Worm (Caenorhabditis elegans): ENCODE measurements around the gene R03D7.8.

Gene R03D7.8

ce11 chrII:10956793-10957192 lies at the start of gene R03D7.8:
Gene R03D7.8, minus strand, starts transcription at chrII:10956893.
- no peak for TF ChIP-seq T22C8.4 (GFP tag; IDR thresholded peaks at IDR 0.05)
- no peak for TF ChIP-seq cog-1 (tag; optimal IDR thresholded peaks at IDR 0.05)
- no peak for TF ChIP-seq flt-1 (GFP tag; IDR thresholded peaks at IDR 0.05)
- no peak for TF ChIP-seq tab-1 (GFP tag; IDR thresholded peaks at IDR 0.05)
- no peak for TF ChIP-seq ref-1 (GFP tag; conservative IDR thresholded peaks at IDR 0.05)

DNA sequence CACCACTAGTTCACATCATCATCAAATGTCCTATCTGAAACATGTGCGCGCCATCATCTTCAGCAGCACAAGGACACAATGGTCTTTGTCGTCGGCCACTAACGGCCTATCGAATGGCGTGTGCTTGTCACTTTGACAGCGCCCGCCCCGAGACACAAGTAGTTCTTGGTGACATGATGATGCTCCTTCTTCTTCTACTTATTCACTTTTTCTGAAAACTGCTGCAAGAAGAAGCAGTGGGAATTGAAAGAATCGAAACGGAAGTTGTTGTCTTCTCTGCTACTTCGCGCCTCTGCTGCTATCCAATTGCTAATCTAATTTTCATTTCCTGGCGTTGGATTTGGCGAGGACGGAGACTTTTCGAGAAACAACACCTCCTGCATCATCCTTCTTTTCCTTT lies 47.7 kb upstream of the R03D7.8 start:
- TF ChIP-seq flt-1 (GFP tag; IDR thresholded peaks at IDR 0.05) (no peak), tab-1 (GFP tag; IDR thresholded peaks at IDR 0.05) (no peak)

- no peak for TF ChIP-seq cog-1 (tag; optimal IDR thresholded peaks at IDR 0.05)
- TF ChIP-seq T22C8.4 (GFP tag; IDR thresholded peaks at IDR 0.05): no peak
- no peak for TF ChIP-seq klf-2 (GFP tag; conservative IDR thresholded peaks at IDR 0.05)
- no peak for TF ChIP-seq ref-1 (GFP tag; conservative IDR thresholded peaks at IDR 0.05)
- no peak for TF ChIP-seq tab-1 (GFP tag; IDR thresholded peaks at IDR 0.05)
- TF ChIP-seq ztf-29 (GFP tag; IDR thresholded peaks at IDR 0.05): no peak
- no peak for TF ChIP-seq flt-1 (GFP tag; IDR thresholded peaks at IDR 0.05)
- TF ChIP-seq ztf-23 (GFP tag; IDR thresholded peaks at IDR 0.05): no peak
- no peak for TF ChIP-seq med-1 (GFP tag; optimal IDR thresholded peaks at IDR 0.05; ENCODE audit: insufficient read depth)
Observed at ce11 chrII:10999109-10999508, 42.4 kb upstream of the R03D7.8 start.

DNA sequence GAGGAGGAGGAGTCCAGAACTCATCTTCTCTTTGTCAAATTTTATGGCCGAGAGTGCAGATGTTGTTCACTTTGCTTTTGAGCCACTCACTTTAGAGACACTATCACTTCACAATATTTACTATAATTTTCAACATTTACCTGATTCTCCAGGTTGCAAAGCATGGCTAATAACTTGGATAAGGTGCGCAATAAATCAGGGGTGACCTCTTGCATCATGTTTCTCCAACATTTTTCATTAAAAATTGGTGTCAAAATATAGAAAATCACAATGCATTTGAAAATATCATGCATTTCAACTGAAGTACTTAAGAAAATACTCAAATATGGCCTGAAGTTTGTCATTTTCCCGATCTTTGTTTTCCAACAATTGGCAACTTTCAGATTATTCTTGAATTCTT lies 38.9 kb upstream of the R03D7.8 start:
- TF ChIP-seq klf-2 (GFP tag; conservative IDR thresholded peaks at IDR 0.05) (no peak), ref-1 (GFP tag; conservative IDR thresholded peaks at IDR 0.05) (no peak), tab-1 (GFP tag; IDR thresholded peaks at IDR 0.05) (no peak), cog-1 (tag; optimal IDR thresholded peaks at IDR 0.05) (no peak), flt-1 (GFP tag; IDR thresholded peaks at IDR 0.05) (no peak), ztf-23 (GFP tag; IDR thresholded peaks at IDR 0.05) (no peak), med-1 (GFP tag; optimal IDR thresholded peaks at IDR 0.05; ENCODE audit: insufficient read depth) (no peak), ztf-29 (GFP tag; IDR thresholded peaks at IDR 0.05) (no peak), T22C8.4 (GFP tag; IDR thresholded peaks at IDR 0.05) (no peak)

ce11 chrII:10993607-10994229 lies 37.0 kb upstream of the R03D7.8 start:
- TF ChIP-seq flt-1 (GFP tag; IDR thresholded peaks at IDR 0.05): no peak
- TF ChIP-seq med-1 (GFP tag; optimal IDR thresholded peaks at IDR 0.05; ENCODE audit: insufficient read depth): no peak
- TF ChIP-seq ref-1 (GFP tag; conservative IDR thresholded peaks at IDR 0.05): no peak
- TF ChIP-seq ztf-23 (GFP tag; IDR thresholded peaks at IDR 0.05): no peak
- TF ChIP-seq cog-1 (tag; optimal IDR thresholded peaks at IDR 0.05): no peak
- TF ChIP-seq T22C8.4 (GFP tag; IDR thresholded peaks at IDR 0.05): no peak
- no peak for TF ChIP-seq ztf-29 (GFP tag; IDR thresholded peaks at IDR 0.05)
- no peak for TF ChIP-seq klf-2 (GFP tag; conservative IDR thresholded peaks at IDR 0.05)
- TF ChIP-seq tab-1 (GFP tag; IDR thresholded peaks at IDR 0.05): no peak

- TF ChIP-seq ztf-29 (GFP tag; IDR thresholded peaks at IDR 0.05) (0 out of 2 replicates have a peak, but pooled peaks have one; percentile 13), cog-1 (tag; optimal IDR thresholded peaks at IDR 0.05) (peak; percentile 26), ztf-23 (GFP tag; IDR thresholded peaks at IDR 0.05) (no peak)
Observed at ce11 chrII:10990592-10990991, 33.9 kb upstream of the R03D7.8 start.

DNA sequence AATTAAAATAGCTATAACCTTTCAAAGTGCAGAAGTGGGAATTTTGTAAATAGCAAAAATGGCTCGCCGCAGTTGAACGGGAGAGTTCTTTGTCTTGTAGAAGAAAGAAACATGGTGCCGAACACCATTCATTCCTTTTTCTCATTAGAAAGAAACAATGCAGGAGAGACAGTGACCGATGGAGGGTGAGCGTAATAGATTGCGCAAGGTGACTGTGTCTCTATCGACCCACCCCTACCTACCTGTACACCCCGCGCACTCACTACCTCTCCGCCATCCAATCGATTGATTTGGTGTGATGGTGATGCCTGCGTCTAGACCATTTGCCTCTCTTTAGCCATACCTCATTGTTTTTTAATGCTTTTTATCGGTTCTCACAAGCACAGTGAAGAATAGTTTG lies 32.5 kb upstream of the R03D7.8 start:
- TF ChIP-seq T22C8.4 (GFP tag; IDR thresholded peaks at IDR 0.05) (peak; percentile 70), flt-1 (GFP tag; IDR thresholded peaks at IDR 0.05) (0 out of 2 replicates have a peak, but pooled peaks have one; percentile 54), klf-2 (GFP tag; conservative IDR thresholded peaks at IDR 0.05) (peak; percentile 37; the same call in 1 of the 2 replicates), ref-1 (GFP tag; conservative IDR thresholded peaks at IDR 0.05) (no peak), cog-1 (tag; optimal IDR thresholded peaks at IDR 0.05) (no peak), ztf-23 (GFP tag; IDR thresholded peaks at IDR 0.05) (0 out of 2 replicates have a peak, but pooled peaks have one; percentile 25)

ce11 chrII:10988575-10988974 lies 31.9 kb upstream of the R03D7.8 start:
- TF ChIP-seq ztf-23 (GFP tag; IDR thresholded peaks at IDR 0.05) (no peak), ref-1 (GFP tag; conservative IDR thresholded peaks at IDR 0.05) (no peak), T22C8.4 (GFP tag; IDR thresholded peaks at IDR 0.05) (no peak), ztf-29 (GFP tag; IDR thresholded peaks at IDR 0.05) (no peak), klf-2 (GFP tag; conservative IDR thresholded peaks at IDR 0.05) (no peak), flt-1 (GFP tag; IDR thresholded peaks at IDR 0.05) (no peak)

- TF ChIP-seq ztf-23 (GFP tag; IDR thresholded peaks at IDR 0.05) (no peak), ztf-29 (GFP tag; IDR thresholded peaks at IDR 0.05) (no peak), med-1 (GFP tag; optimal IDR thresholded peaks at IDR 0.05; ENCODE audit: insufficient read depth) (no peak), ref-1 (GFP tag; conservative IDR thresholded peaks at IDR 0.05) (no peak)
Observed at ce11 chrII:10986461-10987090, 29.9 kb upstream of the R03D7.8 start.

- TF ChIP-seq cog-1 (tag; optimal IDR thresholded peaks at IDR 0.05) (no peak), flt-1 (GFP tag; IDR thresholded peaks at IDR 0.05) (no peak), ref-1 (GFP tag; conservative IDR thresholded peaks at IDR 0.05) (no peak), ztf-29 (GFP tag; IDR thresholded peaks at IDR 0.05) (no peak), ztf-23 (GFP tag; IDR thresholded peaks at IDR 0.05) (no peak), T22C8.4 (GFP tag; IDR thresholded peaks at IDR 0.05) (no peak), med-1 (GFP tag; optimal IDR thresholded peaks at IDR 0.05; ENCODE audit: insufficient read depth) (no peak), klf-2 (GFP tag; conservative IDR thresholded peaks at IDR 0.05) (no peak), tab-1 (GFP tag; IDR thresholded peaks at IDR 0.05) (no peak)
Observed at ce11 chrII:10982017-10982416, 25.3 kb upstream of the R03D7.8 start.
